In the genomic region with DNA sequence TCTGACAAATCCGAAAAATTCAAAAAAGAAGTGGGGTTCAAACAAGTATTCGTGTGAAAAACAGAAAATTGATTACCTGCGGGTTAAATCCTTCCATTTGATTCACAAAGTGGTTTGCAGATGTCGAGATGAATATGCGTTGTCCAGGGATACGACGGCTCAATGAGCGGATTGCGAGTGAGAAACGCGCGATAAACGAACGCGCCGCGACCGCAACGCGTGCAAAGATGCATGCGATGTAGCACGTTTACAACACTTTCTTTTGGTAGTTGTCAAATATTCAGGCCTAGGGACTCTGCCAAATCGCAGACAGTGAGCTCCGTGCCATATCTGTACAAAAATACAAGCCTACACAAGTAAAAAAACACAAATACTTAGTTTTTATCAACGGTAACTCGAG, we compare ENCODE assay signal across 4 worm cellular contexts.
TF ChIP-seq lines count a peak whose summit lies in the region.

A gene (minus strand): TSS at position 202 of the 400 bp plus-strand sequence.

TF ChIP-seq in whole organism, L2 larva, 48 proteins besides CTCF, POLR2A, EP300 and RAD21:
- TF ChIP-seq lin-39 (tag; optimal IDR thresholded peaks at IDR 0.05; lab: Kevin White, UChicago): no peak
- no peak for TF ChIP-seq zag-1 (tag; optimal IDR thresholded peaks at IDR 0.05; lab: Kevin White, UChicago)
- peak in 1 of 2 experiments; percentile 43 for TF ChIP-seq lsy-2 (tag; optimal IDR thresholded peaks at IDR 0.05; lab: Kevin White, UChicago)
- no peak for TF ChIP-seq ZK546.5 (tag; optimal IDR thresholded peaks at IDR 0.05; lab: Kevin White, UChicago)
- TF ChIP-seq mdl-1 (tag; optimal IDR thresholded peaks at IDR 0.05; lab: Kevin White, UChicago): no peak
- TF ChIP-seq sma-3 (GFP tag; optimal IDR thresholded peaks at IDR 0.05; lab: Kevin White, UChicago): no peak
- peak; percentile 29 for TF ChIP-seq nhr-129 (tag; optimal IDR thresholded peaks at IDR 0.05; lab: Kevin White, UChicago)
- TF ChIP-seq unc-55 (GFP tag; optimal IDR thresholded peaks at IDR 0.05; lab: Kevin White, UChicago): peak; percentile 33
- peak; percentile 50 for TF ChIP-seq C34F6.9 (tag; optimal IDR thresholded peaks at IDR 0.05; lab: Kevin White, UChicago)
- TF ChIP-seq nhr-10 (tag; optimal IDR thresholded peaks at IDR 0.05; lab: Kevin White, UChicago): no peak
- TF ChIP-seq egl-27 (tag; optimal IDR thresholded peaks at IDR 0.05; lab: Kevin White, UChicago): no peak
- TF ChIP-seq elt-1 (tag; optimal IDR thresholded peaks at IDR 0.05; lab: Kevin White, UChicago): no peak
- TF ChIP-seq ama-1 (optimal IDR thresholded peaks at IDR 0.05; lab: Kevin White, UChicago): peak; percentile 29
- TF ChIP-seq lin-11 (tag; optimal IDR thresholded peaks at IDR 0.05; lab: Kevin White, UChicago): peak; percentile 64
- TF ChIP-seq crh-2 (tag; optimal IDR thresholded peaks at IDR 0.05; lab: Kevin White, UChicago): no peak
- TF ChIP-seq snpc-4 (tag; optimal IDR thresholded peaks at IDR 0.05; lab: Kevin White, UChicago): no peak
TF ChIP-seq in whole organism, L2 larva: peak in this region for 6.

TF ChIP-seq in whole organism, L4 larva, 104 proteins besides CTCF, POLR2A, EP300 and RAD21:
- TF ChIP-seq dve-1 (tag; optimal IDR thresholded peaks at IDR 0.05; lab: Kevin White, UChicago; ENCODE audit: insufficient read depth) (no peak), lin-13 (GFP tag; optimal IDR thresholded peaks at IDR 0.05; lab: Kevin White, UChicago) (no peak), unc-62 (GFP tag; optimal IDR thresholded peaks at IDR 0.05 in 1 of 2; lab: Kevin White, UChicago) (peak in 1 of 2 experiments; percentile 28), unc-62 (tag; optimal IDR thresholded peaks at IDR 0.05; lab: Kevin White, UChicago) (no peak), vab-7 (GFP tag; IDR thresholded peaks at IDR 0.05; lab: Robert Waterston, UW) (peak; percentile 39; the same call in 1 of the 2 replicates), lsy-2 (tag; optimal IDR thresholded peaks at IDR 0.05; lab: Kevin White, UChicago) (peak in 1 of 2 experiments; percentile 19), mes-2 (tag; optimal IDR thresholded peaks at IDR 0.05; lab: Kevin White, UChicago; ENCODE audit: poor library complexity, severe bottlenecking) (peak; percentile 56), aha-1 (tag; lab: Kevin White, UChicago) (peak; percentile 82), ama-1 (optimal IDR thresholded peaks at IDR 0.05; lab: Kevin White, UChicago) (peak; percentile 75), lin-38 (GFP tag; IDR thresholded peaks at IDR 0.05; lab: Robert Waterston, UW) (peak; percentile 70), dpl-1 (GFP tag; optimal IDR thresholded peaks at IDR 0.05; lab: Kevin White, UChicago) (peak; percentile 14), Y48G9A.11 (GFP tag; IDR thresholded peaks at IDR 0.05; lab: Robert Waterston, UW) (peak; percentile 40; the same call in 1 of the 2 replicates)

TF ChIP-seq in whole organism, late embryonic, 69 proteins besides CTCF, POLR2A, EP300 and RAD21:
- TF ChIP-seq tbx-2 (tag; optimal IDR thresholded peaks at IDR 0.05; lab: Kevin White, UChicago): peak; percentile 26
- no peak for TF ChIP-seq nhr-232 (tag; optimal IDR thresholded peaks at IDR 0.05; lab: Kevin White, UChicago)
- TF ChIP-seq unc-55 (GFP tag; optimal IDR thresholded peaks at IDR 0.05; lab: Kevin White, UChicago): peak; percentile 30
- peak; percentile 59 for TF ChIP-seq ceh-31 (tag; optimal IDR thresholded peaks at IDR 0.05; lab: Kevin White, UChicago)

TF ChIP-seq in whole organism, mixed stage, embryonic, 35 proteins besides CTCF, POLR2A, EP300 and RAD21:
- TF ChIP-seq bed-3 (GFP tag; optimal IDR thresholded peaks at IDR 0.05; lab: Kevin White, UChicago) (no peak), lsy-2 (tag; optimal IDR thresholded peaks at IDR 0.05; lab: Kevin White, UChicago) (peak; percentile 31), mep-1 (tag; optimal IDR thresholded peaks at IDR 0.05; lab: Kevin White, UChicago) (peak; percentile 42), ceh-43 (GFP tag; optimal IDR thresholded peaks at IDR 0.05; lab: Kevin White, UChicago) (no peak), ces-1 (GFP tag; optimal IDR thresholded peaks at IDR 0.05; lab: Kevin White, UChicago) (peak; percentile 7), nhr-28 (tag; optimal IDR thresholded peaks at IDR 0.05; lab: Kevin White, UChicago) (no peak), lin-13 (tag; optimal IDR thresholded peaks at IDR 0.05; lab: Kevin White, UChicago) (peak; percentile 2), ceh-39 (tag; optimal IDR thresholded peaks at IDR 0.05; lab: Kevin White, UChicago) (no peak), unc-39 (tag; optimal IDR thresholded peaks at IDR 0.05; lab: Kevin White, UChicago) (no peak), unc-120 (tag; optimal IDR thresholded peaks at IDR 0.05; lab: Kevin White, UChicago; ENCODE audit: poor library complexity, severe bottlenecking) (no peak), sptf-1 (tag; optimal IDR thresholded peaks at IDR 0.05; lab: Kevin White, UChicago) (peak; percentile 46), nhr-2 (tag; optimal IDR thresholded peaks at IDR 0.05; lab: Kevin White, UChicago) (no peak), pha-4 (tag; optimal IDR thresholded peaks at IDR 0.05; lab: Kevin White, UChicago) (peak; percentile 8), snpc-4 (tag; optimal IDR thresholded peaks at IDR 0.05; lab: Kevin White, UChicago) (no peak)
